Fruit fly (Drosophila melanogaster) whole organism, prepupa: Measurements from ENCODE around the gene CG43331.

Experiments
- Blimp-1 ChIP-seq: fragments of 200-800 bp; sonication (Bioruptor generic); optimal IDR thresholded peaks from 3 replicates; lab custom pipeline; 2017; ENCODE audit warnings: missing biosample characterization, missing genetic modification characterization, mild to moderate bottlenecking, moderate library complexity, missing genetic modification reagents
- CG10669 ChIP-seq: fragments of 200-800 bp; sonication (Bioruptor generic); optimal IDR thresholded peaks from 3 replicates; lab custom pipeline; 2018; ENCODE audit warnings: missing biosample characterization, mild to moderate bottlenecking, missing genetic modification characterization, moderate library complexity
- CG11294 ChIP-seq: fragments of 200-800 bp; sonication (Bioruptor generic); IDR thresholded peaks from 2 replicates; pipeline ENCODE4 v1.3.6; 2022; ENCODE audit warnings: missing biosample characterization, missing genetic modification characterization
- CG11762 ChIP-seq: fragments of 200-800 bp; sonication (Bioruptor generic); optimal IDR thresholded peaks from 3 replicates; lab custom pipeline; 2016; ENCODE audit warnings: missing biosample characterization, missing genetic modification characterization; ENCODE audit not compliant: insufficient read depth
- CG11902 ChIP-seq: fragments of 200-800 bp; sonication (Bioruptor generic); optimal IDR thresholded peaks from 3 replicates; lab custom pipeline; 2016; ENCODE audit warnings: missing biosample characterization, missing genetic modification characterization
- CG15336 ChIP-seq: fragments of 200-800 bp; sonication (Bioruptor generic); IDR thresholded peaks from 2 replicates; pipeline ENCODE4 v1.3.6; 2022; ENCODE audit warnings: missing biosample characterization, missing genetic modification characterization
- CG1621 ChIP-seq: fragments of 200-800 bp; sonication (Bioruptor generic); optimal IDR thresholded peaks from 3 replicates; lab custom pipeline; 2018; ENCODE audit warnings: missing biosample characterization, mild to moderate bottlenecking, missing genetic modification characterization
- CG16779 ChIP-seq: fragments of 200-800 bp; sonication (Bioruptor generic); optimal IDR thresholded peaks from 3 replicates; lab custom pipeline; 2017; ENCODE audit warnings: missing biosample characterization, mild to moderate bottlenecking, missing genetic modification characterization
- CG31627 ChIP-seq: fragments of 200-800 bp; sonication (Bioruptor generic); optimal IDR thresholded peaks from 3 replicates; lab custom pipeline; 2016; ENCODE audit warnings: missing biosample characterization, missing genetic modification characterization
- CG32006 ChIP-seq: fragments of 200-800 bp; sonication (Bioruptor generic); optimal IDR thresholded peaks from 3 replicates; lab custom pipeline; 2017; ENCODE audit warnings: missing biosample characterization, mild to moderate bottlenecking, missing genetic modification characterization
- CG34406 ChIP-seq: fragments of 200-800 bp; sonication (Bioruptor generic); optimal IDR thresholded peaks from 3 replicates; lab custom pipeline; 2016; ENCODE audit warnings: missing biosample characterization, missing genetic modification characterization
- CG3919 ChIP-seq: fragments of 200-800 bp; sonication (Bioruptor generic); optimal IDR thresholded peaks from 3 replicates; lab custom pipeline; 2016; ENCODE audit warnings: missing biosample characterization, missing genetic modification characterization
- CG6163 ChIP-seq: fragments of 200-800 bp; sonication (Bioruptor generic); IDR thresholded peaks from 3 replicates; pipeline ENCODE4 v1.3.6; 2022; ENCODE audit warnings: missing biosample characterization, missing genetic modification characterization
- CG6276 ChIP-seq: fragments of 200-800 bp; sonication (Bioruptor generic); optimal IDR thresholded peaks from 2 replicates; lab custom pipeline; 2017; ENCODE audit warnings: missing biosample characterization, mild to moderate bottlenecking, missing genetic modification characterization
- CG6792 ChIP-seq: fragments of 200-800 bp; sonication (Bioruptor generic); optimal IDR thresholded peaks from 3 replicates; lab custom pipeline; 2016; ENCODE audit warnings: missing biosample characterization, missing genetic modification characterization
- CG6808 ChIP-seq: fragments of 200-800 bp; sonication (Bioruptor generic); optimal IDR thresholded peaks from 3 replicates; lab custom pipeline; 2017; ENCODE audit warnings: missing biosample characterization, missing genetic modification characterization, mild to moderate bottlenecking, moderate library complexity, missing genetic modification reagents
- CG6854 ChIP-seq: fragments of 200-800 bp; sonication (Bioruptor generic); optimal IDR thresholded peaks from 2 replicates; lab custom pipeline; 2017; ENCODE audit warnings: missing biosample characterization, mild to moderate bottlenecking, missing genetic modification characterization
- CG8632 ChIP-seq: fragments of 200-800 bp; sonication (Bioruptor generic); optimal IDR thresholded peaks from 3 replicates; lab custom pipeline; 2016; ENCODE audit warnings: missing biosample characterization, missing genetic modification characterization
- Eip75B ChIP-seq: fragments of 200-800 bp; sonication (Bioruptor generic); optimal IDR thresholded peaks from 3 replicates; lab custom pipeline; 2016; ENCODE audit warnings: missing biosample characterization, missing genetic modification characterization
- Eip78C ChIP-seq: fragments of 200-800 bp; sonication (Bioruptor generic); peaks from one replicate; lab custom pipeline; 2016; ENCODE audit warnings: missing biosample characterization, missing genetic modification characterization
- Ets21C ChIP-seq: fragments of 200-800 bp; sonication (Bioruptor generic); optimal IDR thresholded peaks from 3 replicates; lab custom pipeline; 2016; ENCODE audit warnings: missing biosample characterization, missing genetic modification characterization
- Gug ChIP-seq: fragments of 200-800 bp; sonication (Bioruptor generic); IDR thresholded peaks from 2 replicates; pipeline ENCODE4 v1.3.6; 2022; ENCODE audit warnings: missing biosample characterization, missing genetic modification characterization
- Hr38 ChIP-seq: sonication (Bioruptor generic); optimal IDR thresholded peaks from 2 replicates; lab custom pipeline; 2016; ENCODE audit warnings: missing biosample characterization, missing genetic modification characterization
- Hr39 ChIP-seq: fragments of 200-800 bp; sonication (Bioruptor generic); optimal IDR thresholded peaks from 2 replicates; lab custom pipeline; 2016; ENCODE audit warnings: missing biosample characterization, missing genetic modification characterization
- Lpt ChIP-seq: fragments of 200-800 bp; sonication (Bioruptor generic); optimal IDR thresholded peaks from 3 replicates; lab custom pipeline; 2016; ENCODE audit warnings: missing biosample characterization, missing genetic modification characterization
- Met ChIP-seq: fragments of 200-800 bp; sonication (Bioruptor generic); optimal IDR thresholded peaks from 3 replicates; lab custom pipeline; 2016; ENCODE audit warnings: missing biosample characterization, missing genetic modification characterization
- OdsH ChIP-seq: fragments of 200-800 bp; sonication (Bioruptor generic); optimal IDR thresholded peaks from 3 replicates; lab custom pipeline; 2016; ENCODE audit warnings: missing biosample characterization, missing genetic modification characterization
- Sox102F ChIP-seq: fragments of 200-800 bp; sonication (Bioruptor generic); optimal IDR thresholded peaks from 2 replicates; lab custom pipeline; 2016; ENCODE audit warnings: missing biosample characterization, mild to moderate bottlenecking, missing genetic modification characterization
- acj6 ChIP-seq: fragments of 200-800 bp; sonication (Bioruptor generic); optimal IDR thresholded peaks from 3 replicates; lab custom pipeline; 2016; ENCODE audit warnings: missing biosample characterization, missing genetic modification characterization
- dsx ChIP-seq: fragments of 200-800 bp; optimal IDR thresholded peaks from 3 replicates; lab custom pipeline; 2019; ENCODE audit warnings: missing biosample characterization, mild to moderate bottlenecking, missing genetic modification characterization, moderate library complexity; ENCODE audit not compliant: poor library complexity, severe bottlenecking
- esn ChIP-seq: fragments of 200-800 bp; sonication (Bioruptor generic); optimal IDR thresholded peaks from 2 replicates; lab custom pipeline; 2016; ENCODE audit warnings: missing biosample characterization, mild to moderate bottlenecking, missing genetic modification characterization, moderate library complexity
- fd59A ChIP-seq: fragments of 200-800 bp; sonication (Bioruptor generic); optimal IDR thresholded peaks from 2 replicates; lab custom pipeline; 2017; ENCODE audit warnings: missing biosample characterization, mild to moderate bottlenecking, missing genetic modification characterization, missing genetic modification reagents
- fd85E ChIP-seq: fragments of 200-800 bp; sonication (Bioruptor generic); optimal IDR thresholded peaks from 3 replicates; lab custom pipeline; 2016; ENCODE audit warnings: missing biosample characterization, missing genetic modification characterization
- fkh ChIP-seq: fragments of 200-800 bp; sonication (Bioruptor generic); optimal IDR thresholded peaks from 3 replicates; lab custom pipeline; 2017; ENCODE audit warnings: missing biosample characterization, mild to moderate bottlenecking, missing genetic modification characterization, moderate library complexity
- lz ChIP-seq: fragments of 200-800 bp; sonication (Bioruptor generic); optimal IDR thresholded peaks from 3 replicates; lab custom pipeline; 2016; ENCODE audit warnings: missing biosample characterization, missing genetic modification characterization
- net ChIP-seq: fragments of 200-800 bp; sonication (Bioruptor generic); optimal IDR thresholded peaks from 3 replicates; lab custom pipeline; 2016; ENCODE audit warnings: missing biosample characterization, missing genetic modification characterization
- ss ChIP-seq, 2 experiments: fragments of 200-800 bp; sonication (Bioruptor generic); optimal IDR thresholded peaks; 2 replicates in 1 of 2; 3 replicates in 1 of 2; lab custom pipeline; 2017 to 2018; ENCODE audit warnings: mild to moderate bottlenecking in 2 of 2, missing biosample characterization in 2 of 2, missing genetic modification characterization in 2 of 2, moderate library complexity in 1 of 2
- svp ChIP-seq: fragments of 200-800 bp; sonication (Bioruptor generic); peaks from one replicate; lab custom pipeline; 2016; ENCODE audit warnings: missing biosample characterization, missing genetic modification characterization
- topi ChIP-seq: fragments of 200-800 bp; sonication (Bioruptor generic); optimal IDR thresholded peaks from 3 replicates; lab custom pipeline; 2016; ENCODE audit warnings: missing biosample characterization, missing genetic modification characterization

The CG43331 gene

dm6 chr3L:22466403-22466942, 37.2 kb downstream of the CG43331 start (continued):
- TF ChIP-seq Met (GFP tag; lab: Kevin White, UChicago), result peak; percentile 62
- peak; percentile 57 for TF ChIP-seq Hr39 (GFP tag; lab: Kevin White, UChicago)
- TF ChIP-seq fd59A, result peak; percentile 36
- peak; percentile 42 for TF ChIP-seq Sox102F (GFP tag; lab: Kevin White, UChicago)
- TF ChIP-seq Lpt (GFP tag; lab: Kevin White, UChicago), result peak; percentile 44
- TF ChIP-seq CG1621 (tag; lab: Kevin White, UChicago), result no peak
- TF ChIP-seq lz (GFP tag; lab: Kevin White, UChicago), result no peak
- TF ChIP-seq CG6808 (GFP tag; lab: Kevin White, UChicago), result no peak
- TF ChIP-seq OdsH (GFP tag; lab: Kevin White, UChicago), result peak; percentile 46
- no peak for TF ChIP-seq CG6792
- TF ChIP-seq CG11762 (GFP tag; lab: Kevin White, UChicago), result no peak
- no peak for TF ChIP-seq CG8632 (GFP tag; lab: Kevin White, UChicago)
- no peak for TF ChIP-seq fkh (GFP tag; lab: Kevin White, UChicago)
- peak; percentile 7 for TF ChIP-seq CG34406 (GFP tag; lab: Kevin White, UChicago)
- peak; percentile 60 for TF ChIP-seq svp (GFP tag; lab: Kevin White, UChicago)
- TF ChIP-seq Hr38 (GFP tag; lab: Kevin White, UChicago), result no peak
- TF ChIP-seq CG15336 (GFP tag; lab: Robert Waterston, UW), result peak; percentile 54; the same call in 1 of the 2 replicates
- no peak for TF ChIP-seq CG11294 (GFP tag; lab: Robert Waterston, UW)
- no peak for TF ChIP-seq fd85E (GFP tag; lab: Kevin White, UChicago)
- peak; percentile 16 for TF ChIP-seq CG11902 (GFP tag; lab: Kevin White, UChicago)
- TF ChIP-seq CG16779 (tag; lab: Kevin White, UChicago), result no peak
- TF ChIP-seq Gug (GFP tag; lab: Robert Waterston, UW), result no peak
- TF ChIP-seq CG31627 (GFP tag; lab: Kevin White, UChicago), result peak; percentile 40
- peak; percentile 40 for TF ChIP-seq net (GFP tag; lab: Kevin White, UChicago)
- TF ChIP-seq acj6, result peak; percentile 47
- TF ChIP-seq CG32006, result peak; percentile 75
- TF ChIP-seq Ets21C (GFP tag; lab: Kevin White, UChicago), result no peak
- peak; percentile 50 for TF ChIP-seq CG3919 (GFP tag; lab: Kevin White, UChicago)
- no peak for TF ChIP-seq Blimp-1 (GFP tag; lab: Kevin White, UChicago)
- peak; percentile 31 for TF ChIP-seq esn (GFP tag; lab: Kevin White, UChicago)
- TF ChIP-seq CG6276 (GFP tag; lab: Kevin White, UChicago), result peak; percentile 30
- TF ChIP-seq ss (GFP tag; optimal IDR thresholded peaks at IDR 0.05; lab: Kevin White, UChicago), result peak; percentile 13 to 26
- peak; percentile 44 for TF ChIP-seq CG10669
- peak; percentile 26 for TF ChIP-seq dsx (GFP tag; lab: Kevin White, UChicago)
- TF ChIP-seq CG6854, result no peak

dm6 chr3L:22465486-22466402, 37.9 kb downstream of the CG43331 start, which contains the start of gene CG11438:
Gene CG11438, plus strand, starts transcription at chr3L:22465619.
- TF ChIP-seq Eip78C (GFP tag; lab: Kevin White, UChicago) (peak; percentile 7), svp (GFP tag; lab: Kevin White, UChicago) (peak; percentile 60), CG1621 (tag; lab: Kevin White, UChicago) (peak; percentile 4), Ets21C (GFP tag; lab: Kevin White, UChicago) (no peak), ss (GFP tag; optimal IDR thresholded peaks at IDR 0.05; lab: Kevin White, UChicago) (peak; percentile 31 to 53), CG6854 (peak; percentile 84), CG6808 (GFP tag; lab: Kevin White, UChicago) (peak; percentile 100), CG3919 (GFP tag; lab: Kevin White, UChicago) (peak; percentile 4), Eip75B (GFP tag; lab: Kevin White, UChicago) (no peak), CG6163 (GFP tag; lab: Robert Waterston, UW) (0 out of 3 replicates have a peak, but pooled peaks have one; percentile 10), fkh (GFP tag; lab: Kevin White, UChicago) (peak; percentile 61), topi (GFP tag; lab: Kevin White, UChicago) (no peak), Blimp-1 (GFP tag; lab: Kevin White, UChicago) (peak; percentile 89)
